Fruit fly (Drosophila melanogaster) whole organism, wandering third instar larva: ENCODE results near the gene osp.

Experiments
- Dfd ChIP-seq: fragments of >200 bp; optimal IDR thresholded peaks from 2 replicates; lab custom pipeline; 2017; ENCODE audit warnings: missing biosample characterization, missing genetic modification characterization
- GATAd ChIP-seq: sonication (Bioruptor generic); optimal IDR thresholded peaks from 2 replicates; lab custom pipeline; 2016; ENCODE audit warnings: missing biosample characterization, missing genetic modification characterization
- Myc ChIP-seq: fragments of >200 bp; optimal IDR thresholded peaks from 2 replicates; lab custom pipeline; 2017
- Sp1 ChIP-seq: fragments of 200-800 bp; sonication (Bioruptor generic); optimal IDR thresholded peaks from 3 replicates; lab custom pipeline; 2019; ENCODE audit warnings: missing biosample characterization, mild to moderate bottlenecking, missing genetic modification characterization, moderate library complexity
- Vsx2 ChIP-seq: fragments of 200-300, 225-300 bp; sonication (Bioruptor generic); optimal IDR thresholded peaks from 2 replicates; lab custom pipeline; 2018; ENCODE audit warnings: missing biosample characterization, missing genetic modification characterization; ENCODE audit not compliant: partially characterized antibody
- foxo ChIP-seq, 2 experiments: fragments of 200-800 bp; sonication (Bioruptor generic); optimal IDR thresholded peaks; 2 replicates in 1 of 2; 3 replicates in 1 of 2; lab custom pipeline; 2016 to 2017; ENCODE audit warnings: missing biosample characterization in 2 of 2, missing genetic modification characterization in 2 of 2
- h ChIP-seq: fragments of 200-800 bp; sonication (Bioruptor generic); optimal IDR thresholded peaks from 3 replicates; lab custom pipeline; 2016; ENCODE audit warnings: missing biosample characterization, mild to moderate bottlenecking, missing genetic modification characterization
- lola ChIP-seq: fragments of >200 bp; optimal IDR thresholded peaks from 2 replicates; lab custom pipeline; 2017; ENCODE audit warnings: missing biosample characterization, missing genetic modification characterization
- rgr ChIP-seq: fragments of 200-800 bp; sonication (Bioruptor generic); optimal IDR thresholded peaks from 3 replicates; lab custom pipeline; 2016; ENCODE audit warnings: missing biosample characterization, mild to moderate bottlenecking, missing genetic modification characterization
- tai ChIP-seq: sonication (Bioruptor generic); optimal IDR thresholded peaks from 2 replicates; lab custom pipeline; 2016; ENCODE audit warnings: missing biosample characterization, missing genetic modification characterization
- woc ChIP-seq: sonication (Bioruptor generic); optimal IDR thresholded peaks from 2 replicates; lab custom pipeline; 2016; ENCODE audit warnings: missing biosample characterization, mild to moderate bottlenecking, missing genetic modification characterization

dm6 chr2L:14570129-14570528 is 119.0 kb downstream of the osp start:
- no peak for TF ChIP-seq tai (GFP tag; lab: Kevin White, UChicago)
- no peak for TF ChIP-seq Dfd (GFP tag; lab: Kevin White, UChicago)
- no peak for TF ChIP-seq Sp1 (GFP tag; lab: Kevin White, UChicago)
- no peak for TF ChIP-seq foxo (GFP tag; optimal IDR thresholded peaks at IDR 0.05; lab: Kevin White, UChicago)
- no peak for TF ChIP-seq rgr (GFP tag; lab: Kevin White, UChicago)
- TF ChIP-seq GATAd (GFP tag; lab: Kevin White, UChicago) = no peak
- TF ChIP-seq Myc (lab: Kevin White, UChicago) = no peak
- TF ChIP-seq woc = no peak
- TF ChIP-seq Vsx2 (GFP tag; lab: Kevin White, UChicago) = no peak
- TF ChIP-seq h (GFP tag; lab: Kevin White, UChicago) = no peak
- no peak for TF ChIP-seq lola
